Fruit fly (Drosophila melanogaster) whole organism, embryonic: ENCODE measurements around the gene CG15043.

Source experiments
- CG11456 ChIP-seq: fragments of 200-800 bp; sonication (Bioruptor generic); IDR thresholded peaks from 3 replicates; pipeline ENCODE4 v1.3.6; 2022; ENCODE audit warnings: missing biosample characterization, missing genetic modification characterization
- CG11696 ChIP-seq: fragments of 200-800 bp; sonication (Bioruptor generic); IDR thresholded peaks from 2 replicates; pipeline ENCODE4 v1.3.6; 2022; ENCODE audit warnings: missing biosample characterization, missing genetic modification characterization
- CG12219 ChIP-seq: fragments of 200-800 bp; sonication (Bioruptor generic); optimal IDR thresholded peaks from 3 replicates; lab custom pipeline; 2018; ENCODE audit warnings: missing biosample characterization, mild to moderate bottlenecking, missing genetic modification characterization
- CG13296 ChIP-seq: fragments of 200-800 bp; sonication (Bioruptor generic); optimal IDR thresholded peaks from 3 replicates; lab custom pipeline; 2018; ENCODE audit warnings: missing biosample characterization, mild to moderate bottlenecking, missing genetic modification characterization
- CG15011 ChIP-seq: fragments of 200-800 bp; sonication (Bioruptor generic); optimal IDR thresholded peaks from 3 replicates; lab custom pipeline; 2018; ENCODE audit warnings: missing biosample characterization, mild to moderate bottlenecking, missing genetic modification characterization
- CG1603 ChIP-seq: fragments of 200-800 bp; sonication (Bioruptor generic); optimal IDR thresholded peaks from 2 replicates; lab custom pipeline; 2019; ENCODE audit warnings: missing biosample characterization, mild to moderate bottlenecking, missing genetic modification characterization, moderate library complexity
- CG17385 ChIP-seq: fragments of 200-800 bp; sonication (Bioruptor generic); optimal IDR thresholded peaks from 3 replicates; lab custom pipeline; 2018; ENCODE audit warnings: missing biosample characterization, mild to moderate bottlenecking, missing genetic modification characterization
- CG18476 ChIP-seq: fragments of 200-800 bp; sonication (Bioruptor generic); optimal IDR thresholded peaks from 2 replicates; lab custom pipeline; 2016; ENCODE audit warnings: missing biosample characterization, mild to moderate bottlenecking, missing genetic modification characterization
- CG18619 ChIP-seq: fragments of 200-800 bp; sonication (Bioruptor generic); optimal IDR thresholded peaks from 3 replicates; lab custom pipeline; 2017; ENCODE audit warnings: missing biosample characterization, mild to moderate bottlenecking, missing genetic modification characterization
- CG2116 ChIP-seq: fragments of 200-800 bp; sonication (Bioruptor generic); optimal IDR thresholded peaks from 3 replicates; lab custom pipeline; 2018; ENCODE audit warnings: missing biosample characterization, mild to moderate bottlenecking, missing genetic modification characterization
- CG30020 ChIP-seq: fragments of 200-800 bp; optimal IDR thresholded peaks from 2 replicates; lab custom pipeline; 2019; ENCODE audit warnings: missing biosample characterization, mild to moderate bottlenecking, missing genetic modification characterization, moderate library complexity
- CG3407 ChIP-seq: fragments of 200-800 bp; sonication (Bioruptor generic); optimal IDR thresholded peaks from 2 replicates; lab custom pipeline; 2018; ENCODE audit warnings: missing biosample characterization, mild to moderate bottlenecking, missing genetic modification characterization
- CG3995 ChIP-seq: fragments of 200-800 bp; sonication (Bioruptor generic); optimal IDR thresholded peaks from 3 replicates; lab custom pipeline; 2016; ENCODE audit warnings: missing biosample characterization, missing genetic modification characterization
- CG6683 ChIP-seq: fragments of 200-800 bp; sonication (Bioruptor generic); optimal IDR thresholded peaks from 2 replicates; lab custom pipeline; 2017; ENCODE audit warnings: missing biosample characterization, mild to moderate bottlenecking, missing genetic modification characterization, missing genetic modification reagents
- CG6813 ChIP-seq: fragments of 200-800 bp; sonication (Bioruptor generic); optimal IDR thresholded peaks from 2 replicates; lab custom pipeline; 2017; ENCODE audit warnings: missing biosample characterization, missing genetic modification characterization, mild to moderate bottlenecking, moderate library complexity, missing genetic modification reagents
- CG8388 ChIP-seq: fragments of 200-800 bp; sonication (Bioruptor generic); optimal IDR thresholded peaks from 2 replicates; lab custom pipeline; 2019; ENCODE audit warnings: missing biosample characterization, mild to moderate bottlenecking, missing genetic modification characterization, moderate library complexity
- CG8924 ChIP-seq: fragments of 200-800 bp; optimal IDR thresholded peaks from 3 replicates; lab custom pipeline; 2019; ENCODE audit warnings: missing biosample characterization, mild to moderate bottlenecking, missing genetic modification characterization, moderate library complexity
- CG9609 ChIP-seq: fragments of 200-800 bp; sonication (Bioruptor generic); optimal IDR thresholded peaks from 3 replicates; lab custom pipeline; 2016; ENCODE audit warnings: missing biosample characterization, missing genetic modification characterization
- CG9727 ChIP-seq: fragments of 200-800 bp; sonication (Bioruptor generic); optimal IDR thresholded peaks from 3 replicates; lab custom pipeline; 2017; ENCODE audit warnings: missing biosample characterization, mild to moderate bottlenecking, missing genetic modification characterization
- CoRest ChIP-seq: fragments of 200-800 bp; sonication (Bioruptor generic); optimal IDR thresholded peaks from 3 replicates; lab custom pipeline; 2018; ENCODE audit warnings: missing biosample characterization, mild to moderate bottlenecking, missing genetic modification characterization, moderate library complexity
- D19B ChIP-seq: fragments of 200-800 bp; sonication (Bioruptor generic); optimal IDR thresholded peaks from 2 replicates; lab custom pipeline; 2017; ENCODE audit warnings: missing biosample characterization, mild to moderate bottlenecking, missing genetic modification characterization
- Ets65A ChIP-seq: fragments of 200-800 bp; sonication (Bioruptor generic); peaks from one replicate; lab custom pipeline; 2016; ENCODE audit warnings: missing biosample characterization, missing genetic modification characterization
- Fer1 ChIP-seq: fragments of 200-800 bp; sonication (Bioruptor generic); optimal IDR thresholded peaks from 2 replicates; lab custom pipeline; 2017; ENCODE audit warnings: missing biosample characterization, mild to moderate bottlenecking, missing genetic modification characterization
- HHEX ChIP-seq: fragments of 200-800 bp; sonication (Bioruptor generic); optimal IDR thresholded peaks from 3 replicates; lab custom pipeline; 2017; ENCODE audit warnings: missing biosample characterization, mild to moderate bottlenecking, missing genetic modification characterization, missing genetic modification reagents
- Hr78 ChIP-seq, 2 experiments: fragments of 200-800 bp in 1 of 2; fragments of >200 bp in 1 of 2; sonication (Bioruptor generic) in 1 of 2; optimal IDR thresholded peaks; 2 replicates each; lab custom pipeline; 2017 to 2019; ENCODE audit warnings: missing biosample characterization in 2 of 2, missing genetic modification characterization in 2 of 2, mild to moderate bottlenecking in 1 of 2, moderate library complexity in 1 of 2
- Kr ChIP-seq: fragments of 200-800 bp; sonication (Bioruptor generic); optimal IDR thresholded peaks from 2 replicates; lab custom pipeline; 2017; ENCODE audit warnings: missing biosample characterization, mild to moderate bottlenecking, missing genetic modification characterization
- Meics ChIP-seq: fragments of 200-800 bp; sonication (Bioruptor generic); optimal IDR thresholded peaks from 2 replicates; lab custom pipeline; 2017; ENCODE audit warnings: missing biosample characterization, mild to moderate bottlenecking, missing genetic modification characterization
- Ptx1 ChIP-seq: fragments of 200-800 bp; sonication (Bioruptor generic); IDR thresholded peaks from 2 replicates; pipeline ENCODE4 v1.3.6; 2022; ENCODE audit warnings: missing biosample characterization, missing genetic modification characterization
- Ssrp ChIP-seq: fragments of 200-800 bp; sonication (Bioruptor generic); optimal IDR thresholded peaks from 2 replicates; lab custom pipeline; 2018; ENCODE audit warnings: missing biosample characterization, mild to moderate bottlenecking, missing genetic modification characterization, moderate library complexity
- ap ChIP-seq: fragments of 200-800 bp; sonication (Bioruptor generic); IDR thresholded peaks from 2 replicates; pipeline ENCODE4 v1.3.6; 2022; ENCODE audit warnings: missing biosample characterization, missing genetic modification characterization
- ara ChIP-seq: fragments of 200-800 bp; sonication (Bioruptor generic); IDR thresholded peaks from 2 replicates; pipeline ENCODE4 v1.3.6; 2022; ENCODE audit warnings: missing biosample characterization, missing genetic modification characterization
- caup ChIP-seq: fragments of 200-800 bp; sonication (Bioruptor generic); optimal IDR thresholded peaks from 3 replicates; lab custom pipeline; 2017; ENCODE audit warnings: missing biosample characterization, mild to moderate bottlenecking, missing genetic modification characterization, moderate library complexity; ENCODE audit not compliant: severe bottlenecking
- chinmo ChIP-seq: fragments of 200-800 bp; sonication (Bioruptor generic); IDR thresholded peaks from 4 replicates; pipeline ENCODE4 v1.3.6; 2022; ENCODE audit warnings: missing biosample characterization, missing genetic modification characterization; ENCODE audit not compliant: partially characterized antibody
- chm ChIP-seq: fragments of 200-800 bp; sonication (Bioruptor generic); IDR thresholded peaks from 2 replicates; pipeline ENCODE4 v1.3.6; 2022; ENCODE audit warnings: missing biosample characterization, missing genetic modification characterization
- cwo ChIP-seq: fragments of 200-800 bp; sonication (Bioruptor generic); optimal IDR thresholded peaks from 3 replicates; lab custom pipeline; 2017; ENCODE audit warnings: missing biosample characterization, missing genetic modification characterization, mild to moderate bottlenecking, moderate library complexity, missing genetic modification reagents
- danr ChIP-seq: fragments of 200-800 bp; sonication (Bioruptor generic); IDR thresholded peaks from 2 replicates; pipeline ENCODE4 v1.3.6; 2022; ENCODE audit warnings: missing biosample characterization, missing genetic modification characterization
- grau ChIP-seq: fragments of 200-800 bp; optimal IDR thresholded peaks from 3 replicates; lab custom pipeline; 2019; ENCODE audit warnings: missing biosample characterization, mild to moderate bottlenecking, missing genetic modification characterization, moderate library complexity
- gsb ChIP-seq: fragments of 200-800 bp; sonication (Bioruptor generic); IDR thresholded peaks from 2 replicates; pipeline ENCODE4 v1.3.6; 2022; ENCODE audit warnings: missing biosample characterization, missing genetic modification characterization
- gsb-n ChIP-seq: fragments of 200-800 bp; sonication (Bioruptor generic); optimal IDR thresholded peaks from 3 replicates; lab custom pipeline; 2018; ENCODE audit warnings: missing biosample characterization, mild to moderate bottlenecking, missing genetic modification characterization
- hbn ChIP-seq: fragments of 200-800 bp; sonication (Bioruptor generic); IDR thresholded peaks from 2 replicates; pipeline ENCODE4 v1.3.6; 2022; ENCODE audit warnings: missing biosample characterization, missing genetic modification characterization; ENCODE audit not compliant: partially characterized antibody
- kah ChIP-seq: fragments of 200-800 bp; sonication (Bioruptor generic); optimal IDR thresholded peaks from 2 replicates; lab custom pipeline; 2018; ENCODE audit warnings: missing biosample characterization, mild to moderate bottlenecking, missing genetic modification characterization
- knrl ChIP-seq: fragments of 200-800 bp; sonication (Bioruptor generic); IDR thresholded peaks from 3 replicates; pipeline ENCODE4 v1.3.6; 2022; ENCODE audit warnings: missing biosample characterization, missing genetic modification characterization; ENCODE audit not compliant: partially characterized antibody
- lola ChIP-seq, 3 experiments: fragments of >200 bp in 2 of 3; fragments of 200-800 bp in 1 of 3; sonication (Bioruptor generic) in 1 of 3; optimal IDR thresholded peaks; 2 replicates each; lab custom pipeline; 2017 to 2019; ENCODE audit warnings: missing biosample characterization in 3 of 3, missing genetic modification characterization in 3 of 3, mild to moderate bottlenecking in 1 of 3, moderate library complexity in 1 of 3
- peb ChIP-seq: fragments of 200-800 bp; sonication (Bioruptor generic); IDR thresholded peaks from 2 replicates; pipeline ENCODE4 v1.3.6; 2022; ENCODE audit warnings: missing biosample characterization, missing genetic modification characterization
- pum ChIP-seq: fragments of 200-800 bp; sonication (Bioruptor generic); optimal IDR thresholded peaks from 2 replicates; lab custom pipeline; 2016; ENCODE audit warnings: missing biosample characterization, missing genetic modification characterization
- sisA ChIP-seq: fragments of 200-800 bp; sonication (Bioruptor generic); IDR thresholded peaks from 2 replicates; pipeline ENCODE4 v1.3.6; 2022; ENCODE audit warnings: missing biosample characterization, missing genetic modification characterization
- zen2 ChIP-seq: fragments of 200-800 bp; sonication (Bioruptor generic); IDR thresholded peaks from 3 replicates; pipeline ENCODE4 v1.3.6; 2022; ENCODE audit warnings: missing biosample characterization, missing genetic modification characterization; ENCODE audit not compliant: partially characterized antibody
- zf30C ChIP-seq: fragments of 200-800 bp; sonication (Bioruptor generic); optimal IDR thresholded peaks from 3 replicates; lab custom pipeline; 2018; ENCODE audit warnings: missing biosample characterization, mild to moderate bottlenecking, missing genetic modification characterization

The CG15043 gene

DNA sequence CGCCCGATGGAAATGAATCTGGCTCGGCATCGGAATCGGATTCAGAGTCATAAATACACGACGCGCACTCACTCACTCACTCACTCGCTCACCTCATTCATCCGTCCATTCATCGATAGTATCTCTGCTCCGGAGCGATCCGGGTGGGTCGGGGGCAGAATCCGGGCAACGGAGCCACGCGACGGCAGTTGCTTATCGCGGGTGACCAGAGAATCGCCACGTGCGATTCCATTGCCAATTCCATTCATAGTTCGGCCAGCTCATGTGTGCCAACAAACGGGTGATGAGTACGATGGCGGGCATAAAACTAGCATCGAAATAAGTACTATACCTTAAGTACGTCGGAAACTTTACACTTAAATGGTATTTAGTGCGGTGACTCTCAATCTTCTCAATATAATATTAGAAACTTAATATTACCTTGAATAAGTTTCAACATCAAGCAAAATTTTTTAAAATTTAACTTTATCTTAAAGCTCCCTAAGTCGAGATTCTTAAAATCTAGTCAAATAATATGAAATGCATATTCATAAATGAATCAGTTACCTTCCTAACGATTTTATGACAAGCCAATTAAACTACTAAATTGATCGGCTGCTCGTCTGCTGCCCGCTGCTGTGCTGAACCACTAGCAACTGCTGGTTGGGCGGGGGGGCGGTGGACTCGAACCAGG lies 30.8 kb upstream of the CG15043 start (continued):
- TF ChIP-seq sisA (GFP tag; lab: Robert Waterston, UW), result peak; percentile 21; the same call in 1 of the 2 replicates
- TF ChIP-seq Ssrp (tag; lab: Kevin White, UChicago), result peak; percentile 46
- peak; percentile 73 for TF ChIP-seq CG9727
- TF ChIP-seq caup, result no peak
- no peak for TF ChIP-seq ara (GFP tag; lab: Robert Waterston, UW)
- peak; percentile 76 for TF ChIP-seq CG11696
- TF ChIP-seq cwo (GFP tag; lab: Kevin White, UChicago), result peak; percentile 65
- TF ChIP-seq hbn, result no peak
- TF ChIP-seq knrl (GFP tag; lab: Robert Waterston, UW), result no peak
- TF ChIP-seq danr (GFP tag; lab: Robert Waterston, UW), result 0 out of 2 replicates have a peak, but pooled peaks have one; percentile 5
- peak; percentile 23 for TF ChIP-seq CG18619
- TF ChIP-seq chm (GFP tag; lab: Robert Waterston, UW), result no peak
- peak; percentile 10 for TF ChIP-seq CG30020 (tag; lab: Kevin White, UChicago)
- TF ChIP-seq CG11456 (GFP tag; lab: Robert Waterston, UW), result peak; percentile 10; the same call in 1 of the 3 replicates
- TF ChIP-seq CG8388, result peak; percentile 48
- peak; percentile 57 for TF ChIP-seq CG8924 (tag; lab: Kevin White, UChicago)
- no peak for TF ChIP-seq CG3995 (GFP tag; lab: Kevin White, UChicago)
- TF ChIP-seq grau, result peak; percentile 47
- peak in 1 of 3 experiments; percentile 74 for TF ChIP-seq lola (GFP tag; optimal IDR thresholded peaks at IDR 0.05; lab: Kevin White, UChicago)
- peak; percentile 10 for TF ChIP-seq CG18476 (GFP tag; lab: Kevin White, UChicago)
- no peak for TF ChIP-seq peb
- TF ChIP-seq gsb (GFP tag; lab: Robert Waterston, UW), result no peak
- TF ChIP-seq CG17385 (GFP tag; lab: Kevin White, UChicago), result peak; percentile 7
- no peak for TF ChIP-seq CG9609
- peak; percentile 2 for TF ChIP-seq CG6813
- TF ChIP-seq CG12219 (GFP tag; lab: Kevin White, UChicago), result no peak
- TF ChIP-seq CoRest (tag; lab: Kevin White, UChicago), result peak; percentile 43
- TF ChIP-seq Hr78 (GFP tag; optimal IDR thresholded peaks at IDR 0.05; lab: Kevin White, UChicago), result peak in 1 of 2 experiments; percentile 21
- peak; percentile 89 for TF ChIP-seq Ets65A (GFP tag; lab: Kevin White, UChicago)
- TF ChIP-seq Meics (GFP tag; lab: Kevin White, UChicago), result peak; percentile 57
- TF ChIP-seq kah (GFP tag; lab: Kevin White, UChicago), result peak; percentile 1
- no peak for TF ChIP-seq pum (GFP tag; lab: Kevin White, UChicago)
- no peak for TF ChIP-seq Kr
- TF ChIP-seq CG1603 (tag; lab: Kevin White, UChicago), result peak; percentile 3
- peak; percentile 6 for TF ChIP-seq gsb-n (tag; lab: Kevin White, UChicago)
- no peak for TF ChIP-seq chinmo (GFP tag; lab: Robert Waterston, UW)
- no peak for TF ChIP-seq ap (GFP tag; lab: Robert Waterston, UW)
- no peak for TF ChIP-seq D19B
- no peak for TF ChIP-seq CG3407 (GFP tag; lab: Kevin White, UChicago)
- TF ChIP-seq CG2116 (GFP tag; lab: Kevin White, UChicago), result peak; percentile 14
- TF ChIP-seq CG15011 (GFP tag; lab: Kevin White, UChicago), result peak; percentile 16
- peak; percentile 29 for TF ChIP-seq HHEX (GFP tag; lab: Kevin White, UChicago)
- no peak for TF ChIP-seq zen2 (GFP tag; lab: Robert Waterston, UW)
- TF ChIP-seq CG6683, result peak; percentile 19
- 0 out of 2 replicates have a peak, but pooled peaks have one; percentile 19 for TF ChIP-seq Ptx1 (GFP tag; lab: Robert Waterston, UW)
- TF ChIP-seq Fer1 (GFP tag; lab: Kevin White, UChicago), result peak; percentile 54
- TF ChIP-seq CG13296 (GFP tag; lab: Kevin White, UChicago), result peak; percentile 32
- no peak for TF ChIP-seq zf30C (GFP tag; lab: Kevin White, UChicago)
